Worm (Caenorhabditis elegans): ENCODE results near the gene C46F9.6.

C46F9.6 gene

ce11 chrII:1917862-1918261 is 19.8 kb downstream of the C46F9.6 start, which contains the start of gene bath-4:
TSS of gene bath-4 (minus strand) at chrII:1917962.
- no peak for TF ChIP-seq nhr-129 (tag; optimal IDR thresholded peaks at IDR 0.05)
- TF ChIP-seq crh-2 (tag; optimal IDR thresholded peaks at IDR 0.05), result no peak
- TF ChIP-seq peb-1 (tag; optimal IDR thresholded peaks at IDR 0.05), result no peak
- TF ChIP-seq lin-13 (GFP tag; optimal IDR thresholded peaks at IDR 0.05), result no peak
- no peak for TF ChIP-seq skn-1 (tag; optimal IDR thresholded peaks at IDR 0.05)
- no peak for TF ChIP-seq ztf-4 (tag; optimal IDR thresholded peaks at IDR 0.05)
- TF ChIP-seq nhr-11 (tag; optimal IDR thresholded peaks at IDR 0.05), result no peak
- no peak for TF ChIP-seq nhr-237 (tag; optimal IDR thresholded peaks at IDR 0.05)
- no peak for TF ChIP-seq aly-2 (tag; optimal IDR thresholded peaks at IDR 0.05)

ce11 chrII:1921018-1921417 is 23.0 kb downstream of the C46F9.6 start, which contains the start of gene bath-7:
TSS of gene bath-7 (minus strand) at chrII:1921118.
- TF ChIP-seq peb-1 (tag; optimal IDR thresholded peaks at IDR 0.05) (no peak), mbf-1 (tag; optimal IDR thresholded peaks at IDR 0.05) (no peak), mab-5 (tag; optimal IDR thresholded peaks at IDR 0.05) (no peak), ztf-4 (tag; optimal IDR thresholded peaks at IDR 0.05) (no peak), lin-11 (tag; optimal IDR thresholded peaks at IDR 0.05) (no peak), lin-13 (GFP tag; optimal IDR thresholded peaks at IDR 0.05) (no peak), F13H6.1 (tag; optimal IDR thresholded peaks at IDR 0.05) (no peak), lsy-2 (tag; optimal IDR thresholded peaks at IDR 0.05) (no peak), nhr-21 (tag; optimal IDR thresholded peaks at IDR 0.05) (no peak), elt-1 (tag; optimal IDR thresholded peaks at IDR 0.05) (no peak), blmp-1 (tag; optimal IDR thresholded peaks at IDR 0.05; ENCODE audit: insufficient read depth) (no peak), nhr-23 (tag; optimal IDR thresholded peaks at IDR 0.05) (no peak), ZK546.5 (tag; optimal IDR thresholded peaks at IDR 0.05) (no peak), unc-55 (GFP tag; optimal IDR thresholded peaks at IDR 0.05) (no peak), fos-1 (tag; optimal IDR thresholded peaks at IDR 0.05) (no peak), nhr-129 (tag; optimal IDR thresholded peaks at IDR 0.05) (no peak)

ce11 chrII:1922665-1923187 is 24.7 kb downstream of the C46F9.6 start, which contains the start of the genes bath-2 and F52C6.4:
TSS of gene bath-2 (minus strand) at chrII:1922765.
TSS of gene F52C6.4 (plus strand) at chrII:1923137.
- TF ChIP-seq skn-1 (tag; optimal IDR thresholded peaks at IDR 0.05) (no peak), nhr-129 (tag; optimal IDR thresholded peaks at IDR 0.05) (no peak), nhr-11 (tag; optimal IDR thresholded peaks at IDR 0.05) (no peak), dmd-4 (tag; optimal IDR thresholded peaks at IDR 0.05) (no peak), alr-1 (tag; optimal IDR thresholded peaks at IDR 0.05) (no peak), crh-2 (tag; optimal IDR thresholded peaks at IDR 0.05) (no peak)

DNA sequence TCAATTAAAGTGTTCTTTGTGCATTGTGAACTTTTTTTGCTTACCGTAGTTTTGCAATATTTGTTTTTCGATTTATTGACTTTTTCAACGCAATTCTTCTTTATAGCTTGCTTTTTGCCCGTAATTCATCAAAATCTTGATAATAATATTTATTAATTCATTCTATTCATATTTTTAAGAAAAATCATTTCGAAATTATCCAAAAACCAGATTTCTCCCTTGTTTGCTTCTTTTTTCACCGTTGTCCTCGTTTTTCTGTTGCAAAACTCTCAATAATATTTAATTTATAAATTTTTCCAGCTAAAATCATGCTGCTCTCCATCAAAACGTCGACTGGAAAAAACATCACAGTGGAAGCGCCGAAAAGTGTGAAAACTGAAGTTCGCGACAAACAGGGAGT is 26.4 kb downstream of the C46F9.6 start, which contains the start of gene F52C6.3:
Gene F52C6.3 (plus strand): TSS at position 301 of the 400 bp plus-strand sequence.
- no peak for TF ChIP-seq snpc-4 (tag; optimal IDR thresholded peaks at IDR 0.05)
- no peak for TF ChIP-seq nhr-10 (tag; optimal IDR thresholded peaks at IDR 0.05)
- TF ChIP-seq nhr-77 (tag; optimal IDR thresholded peaks at IDR 0.05), result no peak
- no peak for TF ChIP-seq ztf-1 (GFP tag; conservative IDR thresholded peaks at IDR 0.05)
- TF ChIP-seq fos-1 (tag; optimal IDR thresholded peaks at IDR 0.05), result no peak
- no peak for TF ChIP-seq mbf-1 (tag; optimal IDR thresholded peaks at IDR 0.05)
- TF ChIP-seq nhr-129 (tag; optimal IDR thresholded peaks at IDR 0.05), result no peak
- TF ChIP-seq aly-2 (tag; optimal IDR thresholded peaks at IDR 0.05), result no peak
- no peak for TF ChIP-seq peb-1 (tag; optimal IDR thresholded peaks at IDR 0.05)

ce11 chrII:1926162-1926561 is 28.1 kb downstream of the C46F9.6 start, which contains the start of gene F52C6.2:
TSS of gene F52C6.2 (plus strand) at chrII:1926462.
- TF ChIP-seq ceh-82 (tag; optimal IDR thresholded peaks at IDR 0.05) (no peak), nhr-77 (tag; optimal IDR thresholded peaks at IDR 0.05) (no peak), lin-39 (tag; optimal IDR thresholded peaks at IDR 0.05) (no peak), elt-1 (tag; optimal IDR thresholded peaks at IDR 0.05) (no peak)

- TF ChIP-seq elt-3 (tag; optimal IDR thresholded peaks at IDR 0.05), result no peak
- no peak for TF ChIP-seq sem-4 (tag; optimal IDR thresholded peaks at IDR 0.05)
- TF ChIP-seq nhr-6 (tag; optimal IDR thresholded peaks at IDR 0.05), result no peak
- no peak for TF ChIP-seq zag-1 (tag; optimal IDR thresholded peaks at IDR 0.05)
- no peak for TF ChIP-seq dmd-4 (tag; optimal IDR thresholded peaks at IDR 0.05)
- no peak for TF ChIP-seq nhr-129 (tag; optimal IDR thresholded peaks at IDR 0.05)
Measured at ce11 chrII:1928578-1928977, 30.5 kb downstream of the C46F9.6 start.
